Worm (Caenorhabditis elegans): ENCODE measurements around the gene tag-77.

ce11 chrIV:8526050-8526449, 15.7 kb upstream of the tag-77 start:
- TF ChIP-seq ama-1 (optimal IDR thresholded peaks at IDR 0.05) (no peak), F13C5.2 (tag; optimal IDR thresholded peaks at IDR 0.05) (no peak), hmg-4 (GFP tag; optimal IDR thresholded peaks at IDR 0.05) (no peak), ets-7 (tag; optimal IDR thresholded peaks at IDR 0.05) (no peak), sea-1 (GFP tag; conservative IDR thresholded peaks at IDR 0.05) (no peak), flt-1 (GFP tag; IDR thresholded peaks at IDR 0.05) (no peak), ceh-13 (GFP tag; optimal IDR thresholded peaks at IDR 0.05) (no peak)

Data from whole organism, early embryonic.